Worm (Caenorhabditis elegans) whole organism, mixed stage, embryonic: ENCODE measurements around the gene chil-14.

Experiments used
- lsy-2 ChIP-seq: fragments of 150-350 bp; optimal IDR thresholded peaks from 2 replicates; lab custom pipeline; 2014; ENCODE audit warnings: missing biosample characterization, missing genetic modification characterization
- sptf-1 ChIP-seq: sonication (generic microtip); optimal IDR thresholded peaks from 2 replicates; lab custom pipeline; 2017; ENCODE audit warnings: mild to moderate bottlenecking, missing genetic modification characterization, moderate library complexity, missing compliant biosample characterization
- unc-62 ChIP-seq: fragments of 150-350 bp; optimal IDR thresholded peaks from 2 replicates; lab custom pipeline; 2014; ENCODE audit warnings: missing biosample characterization, missing genetic modification reagents, missing genetic modification characterization

DNA sequence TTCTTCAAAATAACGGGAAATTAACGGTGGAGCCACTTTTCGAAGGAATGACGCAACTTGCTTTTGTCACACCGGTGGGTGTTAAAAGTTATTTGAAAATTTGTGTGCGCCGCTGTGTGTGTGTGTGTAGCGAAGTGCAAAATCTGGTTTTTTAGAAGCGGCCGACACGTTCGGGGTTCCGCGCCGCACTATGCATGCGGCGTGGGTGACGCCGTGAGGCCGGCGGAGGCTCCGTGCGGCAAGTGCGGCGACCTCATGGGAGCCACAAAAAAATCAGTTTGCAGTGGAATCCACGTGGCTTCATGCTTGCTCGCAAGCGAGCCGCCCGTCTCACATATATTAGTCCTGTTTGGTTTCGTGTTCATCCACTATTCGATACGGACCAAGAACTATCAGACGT, 418 bp downstream of the chil-14 start:
- TF ChIP-seq unc-62 (GFP tag; lab: Kevin White, UChicago): no peak
- no peak for TF ChIP-seq lsy-2 (tag; lab: Kevin White, UChicago)
- TF ChIP-seq sptf-1 (tag; lab: Kevin White, UChicago): no peak
